Worm (Caenorhabditis elegans): ENCODE data around the gene sma-1.

sma-1 gene

ce11 chrV:11879732-11880131 is 19.5 kb upstream of the sma-1 start, which contains the start of gene sulp-5:
sulp-5 (plus strand) TSS chrV:11880032.
- no peak for TF ChIP-seq ama-1 (optimal IDR thresholded peaks at IDR 0.05)
- no peak for TF ChIP-seq tbx-37 (GFP tag; conservative IDR thresholded peaks at IDR 0.05)
- TF ChIP-seq tra-4 (tag; optimal IDR thresholded peaks at IDR 0.05), result no peak
- no peak for TF ChIP-seq hmbx-1 (tag; optimal IDR thresholded peaks at IDR 0.05)
- TF ChIP-seq flt-1 (GFP tag; IDR thresholded peaks at IDR 0.05), result no peak
- TF ChIP-seq hmg-4 (GFP tag; optimal IDR thresholded peaks at IDR 0.05), result no peak
- TF ChIP-seq ceh-13 (GFP tag; optimal IDR thresholded peaks at IDR 0.05), result no peak
- no peak for TF ChIP-seq aly-1 (tag; optimal IDR thresholded peaks at IDR 0.05)
- TF ChIP-seq F13C5.2 (tag; optimal IDR thresholded peaks at IDR 0.05), result no peak
- no peak for TF ChIP-seq hnd-1 (tag; optimal IDR thresholded peaks at IDR 0.05)
- no peak for TF ChIP-seq pes-1 (GFP tag; IDR thresholded peaks at IDR 0.05)
- no peak for TF ChIP-seq tbx-11 (GFP tag; IDR thresholded peaks at IDR 0.05)
- no peak for TF ChIP-seq scrt-1 (GFP tag; IDR thresholded peaks at IDR 0.05)
- TF ChIP-seq ceh-36 (tag; optimal IDR thresholded peaks at IDR 0.05), result no peak
- TF ChIP-seq B0310.2 (tag; optimal IDR thresholded peaks at IDR 0.05), result no peak
- no peak for TF ChIP-seq sea-1 (GFP tag; conservative IDR thresholded peaks at IDR 0.05)

ce11 chrV:11883215-11883614 is 16.0 kb upstream of the sma-1 start:
- TF ChIP-seq B0310.2 (tag; optimal IDR thresholded peaks at IDR 0.05) (no peak), hmg-4 (GFP tag; optimal IDR thresholded peaks at IDR 0.05) (no peak), hnd-1 (tag; optimal IDR thresholded peaks at IDR 0.05) (no peak), aly-1 (tag; optimal IDR thresholded peaks at IDR 0.05) (no peak), hmbx-1 (tag; optimal IDR thresholded peaks at IDR 0.05) (no peak), sea-1 (GFP tag; conservative IDR thresholded peaks at IDR 0.05) (no peak), pes-1 (GFP tag; IDR thresholded peaks at IDR 0.05) (no peak), ets-7 (tag; optimal IDR thresholded peaks at IDR 0.05) (no peak)

- TF ChIP-seq ceh-13 (GFP tag; optimal IDR thresholded peaks at IDR 0.05), result no peak
- no peak for TF ChIP-seq ets-7 (tag; optimal IDR thresholded peaks at IDR 0.05)
- TF ChIP-seq B0310.2 (tag; optimal IDR thresholded peaks at IDR 0.05), result no peak
- no peak for TF ChIP-seq tbx-11 (GFP tag; IDR thresholded peaks at IDR 0.05)
- no peak for TF ChIP-seq hnd-1 (tag; optimal IDR thresholded peaks at IDR 0.05)
- no peak for TF ChIP-seq pes-1 (GFP tag; IDR thresholded peaks at IDR 0.05)
- no peak for TF ChIP-seq hmg-4 (GFP tag; optimal IDR thresholded peaks at IDR 0.05)
- TF ChIP-seq tra-4 (tag; optimal IDR thresholded peaks at IDR 0.05), result no peak
- TF ChIP-seq hmbx-1 (tag; optimal IDR thresholded peaks at IDR 0.05), result no peak
- TF ChIP-seq ama-1 (optimal IDR thresholded peaks at IDR 0.05), result no peak
- no peak for TF ChIP-seq F13C5.2 (tag; optimal IDR thresholded peaks at IDR 0.05)
- no peak for TF ChIP-seq tbx-37 (GFP tag; conservative IDR thresholded peaks at IDR 0.05)
- TF ChIP-seq ceh-36 (tag; optimal IDR thresholded peaks at IDR 0.05), result no peak
These were observed 14.2 kb upstream of the sma-1 start for ce11 chrV:11885087-11885486.

- no peak for TF ChIP-seq flt-1 (GFP tag; IDR thresholded peaks at IDR 0.05)
- no peak for TF ChIP-seq tra-4 (tag; optimal IDR thresholded peaks at IDR 0.05)
- TF ChIP-seq ceh-13 (GFP tag; optimal IDR thresholded peaks at IDR 0.05), result no peak
- TF ChIP-seq pes-1 (GFP tag; IDR thresholded peaks at IDR 0.05), result no peak
- no peak for TF ChIP-seq B0310.2 (tag; optimal IDR thresholded peaks at IDR 0.05)
- no peak for TF ChIP-seq hmg-4 (GFP tag; optimal IDR thresholded peaks at IDR 0.05)
- no peak for TF ChIP-seq aly-1 (tag; optimal IDR thresholded peaks at IDR 0.05)
- TF ChIP-seq ama-1 (optimal IDR thresholded peaks at IDR 0.05), result no peak
- no peak for TF ChIP-seq ceh-36 (tag; optimal IDR thresholded peaks at IDR 0.05)
- TF ChIP-seq F13C5.2 (tag; optimal IDR thresholded peaks at IDR 0.05), result no peak
- no peak for TF ChIP-seq sea-1 (GFP tag; conservative IDR thresholded peaks at IDR 0.05)
- TF ChIP-seq tbx-37 (GFP tag; conservative IDR thresholded peaks at IDR 0.05), result no peak
- TF ChIP-seq hmbx-1 (tag; optimal IDR thresholded peaks at IDR 0.05), result no peak
- TF ChIP-seq ets-7 (tag; optimal IDR thresholded peaks at IDR 0.05), result no peak
- TF ChIP-seq scrt-1 (GFP tag; IDR thresholded peaks at IDR 0.05), result no peak
These were observed 13.3 kb upstream of the sma-1 start for ce11 chrV:11885939-11886338.

ce11 chrV:11887988-11888499 is 11.2 kb upstream of the sma-1 start, which contains the start of gene adh-1:
adh-1 (plus strand) TSS chrV:11888248.
- no peak for TF ChIP-seq aly-1 (tag; optimal IDR thresholded peaks at IDR 0.05)
- no peak for TF ChIP-seq tbx-11 (GFP tag; IDR thresholded peaks at IDR 0.05)
- no peak for TF ChIP-seq tbx-37 (GFP tag; conservative IDR thresholded peaks at IDR 0.05)
- TF ChIP-seq sea-1 (GFP tag; conservative IDR thresholded peaks at IDR 0.05), result no peak
- TF ChIP-seq B0310.2 (tag; optimal IDR thresholded peaks at IDR 0.05), result no peak
- TF ChIP-seq hnd-1 (tag; optimal IDR thresholded peaks at IDR 0.05), result no peak
- TF ChIP-seq pes-1 (GFP tag; IDR thresholded peaks at IDR 0.05), result no peak
- no peak for TF ChIP-seq ets-7 (tag; optimal IDR thresholded peaks at IDR 0.05)
- TF ChIP-seq F13C5.2 (tag; optimal IDR thresholded peaks at IDR 0.05), result no peak
- no peak for TF ChIP-seq tra-4 (tag; optimal IDR thresholded peaks at IDR 0.05)
- no peak for TF ChIP-seq hmbx-1 (tag; optimal IDR thresholded peaks at IDR 0.05)
- TF ChIP-seq ama-1 (optimal IDR thresholded peaks at IDR 0.05), result no peak
- no peak for TF ChIP-seq flt-1 (GFP tag; IDR thresholded peaks at IDR 0.05)
- TF ChIP-seq scrt-1 (GFP tag; IDR thresholded peaks at IDR 0.05), result no peak
- no peak for TF ChIP-seq hmg-4 (GFP tag; optimal IDR thresholded peaks at IDR 0.05)
- TF ChIP-seq ceh-36 (tag; optimal IDR thresholded peaks at IDR 0.05), result no peak
- no peak for TF ChIP-seq ceh-13 (GFP tag; optimal IDR thresholded peaks at IDR 0.05)

- TF ChIP-seq ceh-13 (GFP tag; optimal IDR thresholded peaks at IDR 0.05) (no peak), tbx-11 (GFP tag; IDR thresholded peaks at IDR 0.05) (no peak), tra-4 (tag; optimal IDR thresholded peaks at IDR 0.05) (no peak), ets-7 (tag; optimal IDR thresholded peaks at IDR 0.05) (no peak), B0310.2 (tag; optimal IDR thresholded peaks at IDR 0.05) (no peak), tbx-37 (GFP tag; conservative IDR thresholded peaks at IDR 0.05) (no peak), flt-1 (GFP tag; IDR thresholded peaks at IDR 0.05) (no peak), aly-1 (tag; optimal IDR thresholded peaks at IDR 0.05) (no peak), hnd-1 (tag; optimal IDR thresholded peaks at IDR 0.05) (no peak), scrt-1 (GFP tag; IDR thresholded peaks at IDR 0.05) (no peak), F13C5.2 (tag; optimal IDR thresholded peaks at IDR 0.05) (no peak), hmbx-1 (tag; optimal IDR thresholded peaks at IDR 0.05) (no peak), hmg-4 (GFP tag; optimal IDR thresholded peaks at IDR 0.05) (no peak)
These were observed 10.6 kb upstream of the sma-1 start for ce11 chrV:11888656-11889055.
